Fruit fly (Drosophila melanogaster): ENCODE measurements around the gene CG3609.

The CG3609 gene

DNA sequence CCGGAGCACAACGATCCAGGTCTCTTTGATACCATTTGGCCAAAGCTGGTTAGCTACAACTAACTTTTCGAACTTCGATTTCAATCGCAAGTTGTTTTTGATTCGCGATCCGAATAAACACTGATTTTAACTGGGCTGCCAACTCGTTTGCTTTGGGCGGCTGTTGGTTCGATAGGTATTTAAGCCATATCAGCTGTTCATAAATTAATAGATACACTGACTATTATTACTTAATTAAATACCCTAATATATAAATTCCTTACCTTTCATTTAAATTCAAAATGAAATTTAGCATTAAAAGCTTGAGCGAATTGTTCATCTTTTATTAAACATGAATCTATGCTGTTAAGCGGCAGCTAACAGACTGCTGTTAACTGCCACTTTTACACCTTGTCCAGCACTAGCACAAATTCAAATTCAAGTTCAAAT is 17.2 kb downstream of the CG3609 start, which contains the start of gene CG9967 (continued):
- TF ChIP-seq Dll (GFP tag; IDR thresholded peaks at IDR 0.05; ENCODE audit: partially characterized antibody) (peak; percentile 54; the same call in 2 of the 4 replicates), jumu (GFP tag; optimal IDR thresholded peaks at IDR 0.05) (no peak), Awh (GFP tag; IDR thresholded peaks at IDR 0.05) (no peak), CG12659 (GFP tag; optimal IDR thresholded peaks at IDR 0.05) (peak; percentile 44), pnt (GFP tag; optimal IDR thresholded peaks at IDR 0.05) (no peak), Myb (GFP tag; optimal IDR thresholded peaks at IDR 0.05) (peak; percentile 66), tx (GFP tag; optimal IDR thresholded peaks at IDR 0.05) (no peak), ash1 (GFP tag; optimal IDR thresholded peaks at IDR 0.05) (no peak), CG8359 (GFP tag; optimal IDR thresholded peaks at IDR 0.05; ENCODE audit: borderline replicate concordance) (no peak), tap (tag; optimal IDR thresholded peaks at IDR 0.05) (no peak), CG6791 (GFP tag; IDR thresholded peaks at IDR 0.05; ENCODE audit: partially characterized antibody) (no peak), CG5245 (GFP tag; optimal IDR thresholded peaks at IDR 0.05) (no peak), slou (GFP tag; optimal IDR thresholded peaks at IDR 0.05) (no peak), tgo (GFP tag; IDR thresholded peaks at IDR 0.05) (no peak), az2 (GFP tag; optimal IDR thresholded peaks at IDR 0.05) (no peak), Dp (GFP tag; optimal IDR thresholded peaks at IDR 0.05) (peak; percentile 86), fu2 (GFP tag; optimal IDR thresholded peaks at IDR 0.05) (no peak), CG42726 (GFP tag; IDR thresholded peaks at IDR 0.05; ENCODE audit: partially characterized antibody) (no peak), CG18011 (GFP tag; optimal IDR thresholded peaks at IDR 0.05) (no peak), CG16779 (GFP tag; IDR thresholded peaks at IDR 0.05) (no peak), nerfin-2 (GFP tag; IDR thresholded peaks at IDR 0.05; ENCODE audit: partially characterized antibody) (peak; percentile 27; the same call in 1 of the 2 replicates), Deaf1 (tag; optimal IDR thresholded peaks at IDR 0.05) (peak; percentile 20), CG10366 (GFP tag; IDR thresholded peaks at IDR 0.05) (no peak), BEAF-32 (GFP tag; optimal IDR thresholded peaks at IDR 0.05) (peak; percentile 63), dmrt99B (tag; optimal IDR thresholded peaks at IDR 0.05) (no peak), mld (GFP tag; IDR thresholded peaks at IDR 0.05; ENCODE audit: partially characterized antibody) (no peak), Dref (GFP tag; IDR thresholded peaks at IDR 0.05) (peak; percentile 51), seq (GFP tag; IDR thresholded peaks at IDR 0.05) (no peak), CG4424 (GFP tag; optimal IDR thresholded peaks at IDR 0.05) (no peak), CG33213 (GFP tag; optimal IDR thresholded peaks at IDR 0.05) (no peak), ab (GFP tag; optimal IDR thresholded peaks at IDR 0.05) (no peak), lola (GFP tag; optimal IDR thresholded peaks at IDR 0.05) (no peak), CG7786 (GFP tag; optimal IDR thresholded peaks at IDR 0.05) (no peak), bsh (GFP tag; optimal IDR thresholded peaks at IDR 0.05) (no peak), Mad (GFP tag; optimal IDR thresholded peaks at IDR 0.05) (peak; percentile 35), eve (GFP tag; optimal IDR thresholded peaks at IDR 0.05) (peak in 1 of 2 experiments; percentile 68), cg (GFP tag; optimal IDR thresholded peaks at IDR 0.05) (no peak), CG1792 (GFP tag; optimal IDR thresholded peaks at IDR 0.05) (no peak), Hr78 (GFP tag; optimal IDR thresholded peaks at IDR 0.05) (no peak), CG1832 (GFP tag; optimal IDR thresholded peaks at IDR 0.05) (no peak), Lhr (GFP tag; optimal IDR thresholded peaks at IDR 0.05) (no peak), dpn (GFP tag; optimal IDR thresholded peaks at IDR 0.05) (peak in 1 of 2 experiments; percentile 2), CG12219 (GFP tag; optimal IDR thresholded peaks at IDR 0.05) (no peak), CG18619 (GFP tag; optimal IDR thresholded peaks at IDR 0.05) (no peak), CG4328 (GFP tag; optimal IDR thresholded peaks at IDR 0.05) (no peak), knrl (GFP tag; IDR thresholded peaks at IDR 0.05; ENCODE audit: partially characterized antibody) (0 out of 3 replicates have a peak, but pooled peaks have one; percentile 31), NC2α (GFP tag; optimal IDR thresholded peaks at IDR 0.05) (no peak), nerfin-1 (tag; optimal IDR thresholded peaks at IDR 0.05) (no peak), lilli (GFP tag; optimal IDR thresholded peaks at IDR 0.05) (peak; percentile 39), al (GFP tag; IDR thresholded peaks at IDR 0.05) (no peak)
